Worm (Caenorhabditis elegans) whole organism, L4/young adult: ENCODE results near the gene stau-1.

Experiments
- W03F9.2 ChIP-seq: fragments of 150-350 bp; optimal IDR thresholded peaks from 2 replicates; lab custom pipeline; 2014; ENCODE audit warnings: missing biosample characterization, missing genetic modification characterization
- him-1 ChIP-seq: sonication (generic microtip); optimal IDR thresholded peaks from 2 replicates; lab custom pipeline; 2016; ENCODE audit warnings: missing genotype, missing genetic modification reagents, missing genetic modification characterization, missing compliant biosample characterization

DNA sequence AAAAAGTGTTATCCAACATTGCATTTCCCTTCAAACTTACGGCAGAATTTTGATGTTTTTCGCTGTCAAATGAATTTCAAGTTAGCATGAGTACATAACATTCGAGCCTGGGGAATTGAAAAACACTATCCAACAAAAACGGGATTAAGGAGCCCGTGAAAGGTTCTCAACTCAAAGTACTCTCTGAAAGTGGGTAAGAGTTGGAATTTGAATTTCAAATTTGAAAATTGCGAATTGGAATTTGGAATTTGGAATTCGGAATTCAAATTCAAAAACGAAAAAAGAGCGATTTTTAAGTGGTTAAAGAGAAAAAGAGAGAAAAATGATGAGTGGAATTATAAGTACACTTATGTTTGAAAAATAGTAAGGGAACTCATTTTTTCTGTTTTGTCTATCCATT is 43.8 kb downstream of the stau-1 start, which contains the start of the genes C09E10.3 and dgk-1:
- TF ChIP-seq W03F9.2 (tag; lab: Kevin White, UChicago), result no peak
- TF ChIP-seq him-1 (tag; lab: Kevin White, UChicago), result no peak
